Worm (Caenorhabditis elegans) whole organism, L4 larva: ENCODE data around the gene mec-7.

Experiments used
- F10B5.3 ChIP-seq: sonication (generic microtip); optimal IDR thresholded peaks from 2 replicates; lab custom pipeline; 2016; ENCODE audit warnings: mild to moderate bottlenecking, missing genetic modification characterization, missing compliant biosample characterization
- F26F4.8 ChIP-seq: fragments of 200-800 bp; sonication (Bioruptor generic); conservative IDR thresholded peaks from 2 replicates; pipeline ENCODE4 v1.3.6; 2022; ENCODE audit warnings: missing genetic modification characterization, missing compliant biosample characterization
- T26A8.4 ChIP-seq: fragments of 200-800 bp; sonication (Bioruptor generic); IDR thresholded peaks from 2 replicates; pipeline ENCODE4 v1.3.6; 2022; ENCODE audit warnings: missing genetic modification characterization, missing compliant biosample characterization
- Y5F2A.4 ChIP-seq: fragments of 200-800 bp; sonication (Bioruptor generic); optimal IDR thresholded peaks from 2 replicates; lab custom pipeline; 2018; ENCODE audit warnings: mild to moderate bottlenecking, missing genetic modification characterization, missing compliant biosample characterization
- ZK546.5 ChIP-seq, 2 experiments: sonication (generic microtip); optimal IDR thresholded peaks; 2 replicates each; lab custom pipeline; 2017; ENCODE audit warnings: missing biosample characterization in 2 of 2, missing genetic modification characterization in 2 of 2
- ama-1 ChIP-seq: fragments of 150-350 bp; optimal IDR thresholded peaks from 2 replicates; lab custom pipeline; 2014; ENCODE audit warnings: inconsistent platforms, mixed read lengths
- attf-4 ChIP-seq: sonication (generic microtip); optimal IDR thresholded peaks from 3 replicates; lab custom pipeline; 2017; ENCODE audit warnings: missing biosample characterization, missing genetic modification characterization
- ceh-62 ChIP-seq: sonication (generic microtip); optimal IDR thresholded peaks from 2 replicates; lab custom pipeline; 2017; ENCODE audit warnings: missing biosample characterization, missing genetic modification characterization
- ceh-82 ChIP-seq: sonication (generic microtip); optimal IDR thresholded peaks from 2 replicates; lab custom pipeline; 2017; ENCODE audit warnings: missing biosample characterization, missing genetic modification characterization
- cey-2 ChIP-seq: sonication (generic microtip); optimal IDR thresholded peaks from 3 replicates; lab custom pipeline; 2017; ENCODE audit warnings: missing genetic modification characterization, mild to moderate bottlenecking, missing compliant biosample characterization, antibody characterized with exemption, borderline replicate concordance; ENCODE audit not compliant: insufficient read depth
- ctbp-1 ChIP-seq: fragments of 200-800 bp; sonication (Bioruptor generic); IDR thresholded peaks from 2 replicates; pipeline ENCODE4 v1.3.6; 2022; ENCODE audit warnings: missing genetic modification reagents, missing genetic modification characterization, missing compliant biosample characterization
- daf-12 ChIP-seq: fragments of 150-350 bp; optimal IDR thresholded peaks from 2 replicates; lab custom pipeline; 2014; ENCODE audit warnings: missing biosample characterization, missing genetic modification reagents, missing genetic modification characterization
- daf-16 ChIP-seq, 3 experiments: sonication (generic microtip); optimal IDR thresholded peaks; 2 replicates each; lab custom pipeline; 2016 to 2017; ENCODE audit warnings: missing genetic modification characterization in 3 of 3, missing genetic modification reagents in 3 of 3, mild to moderate bottlenecking in 2 of 3, missing compliant biosample characterization in 2 of 3, missing biosample characterization in 1 of 3, moderate library complexity in 1 of 3
- daf-19 ChIP-seq: fragments of 200-800 bp; sonication (Bioruptor generic); conservative IDR thresholded peaks from 2 replicates; pipeline ENCODE4 v1.3.6; 2022; ENCODE audit warnings: missing genetic modification characterization, missing compliant biosample characterization
- daf-8 ChIP-seq: fragments of 200-800 bp; sonication (Bioruptor generic); IDR thresholded peaks from 2 replicates; pipeline ENCODE4 v1.3.6; 2022; ENCODE audit warnings: missing genetic modification characterization, missing compliant biosample characterization
- dmd-6 ChIP-seq: fragments of 200-800 bp; sonication (Bioruptor generic); IDR thresholded peaks from 2 replicates; pipeline ENCODE4 v1.3.6; 2022; ENCODE audit warnings: missing genetic modification reagents, missing genetic modification characterization, missing compliant biosample characterization
- dmd-8 ChIP-seq: fragments of 200-800 bp; sonication (Bioruptor generic); IDR thresholded peaks from 2 replicates; pipeline ENCODE4 v1.3.6; 2022; ENCODE audit warnings: missing genetic modification characterization, missing compliant biosample characterization
- dmd-9 ChIP-seq: fragments of 200-800 bp; sonication (Bioruptor generic); IDR thresholded peaks from 2 replicates; pipeline ENCODE4 v1.3.6; 2022; ENCODE audit warnings: missing genetic modification reagents, missing genetic modification characterization, missing compliant biosample characterization
- dpl-1 ChIP-seq: fragments of 150-350 bp; optimal IDR thresholded peaks from 2 replicates; lab custom pipeline; 2014; ENCODE audit warnings: missing biosample characterization, missing genetic modification reagents, missing genetic modification characterization
- egl-27 ChIP-seq: sonication (generic microtip); optimal IDR thresholded peaks from 3 replicates; lab custom pipeline; 2017; ENCODE audit warnings: missing biosample characterization, missing genetic modification reagents, missing genetic modification characterization
- hif-1 ChIP-seq, 2 experiments: sonication (generic microtip); optimal IDR thresholded peaks; 2 replicates each; lab custom pipeline; 2016 to 2017; ENCODE audit warnings: missing compliant biosample characterization in 2 of 2, missing genetic modification characterization in 2 of 2, missing genetic modification reagents in 2 of 2, missing genotype in 2 of 2, mild to moderate bottlenecking in 1 of 2
- hmg-1.1 ChIP-seq: fragments of 200-800 bp; sonication (Bioruptor generic); IDR thresholded peaks from 2 replicates; pipeline ENCODE4 v1.3.6; 2022; ENCODE audit warnings: missing genetic modification reagents, missing genetic modification characterization, missing compliant biosample characterization
- jun-1 ChIP-seq: fragments of 150-350 bp; optimal IDR thresholded peaks from 2 replicates; lab custom pipeline; 2014; ENCODE audit warnings: missing biosample characterization, missing genetic modification reagents, missing genetic modification characterization
- lin-13 ChIP-seq: fragments of 150-350 bp; optimal IDR thresholded peaks from 2 replicates; lab custom pipeline; 2014; ENCODE audit warnings: missing biosample characterization, missing genetic modification reagents, missing genetic modification characterization
- lin-29 ChIP-seq: fragments of 200-800 bp; sonication (Bioruptor generic); IDR thresholded peaks from 2 replicates; pipeline ENCODE4 v1.3.6; 2022; ENCODE audit warnings: missing genetic modification reagents, missing genetic modification characterization, missing compliant biosample characterization
- lsy-2 ChIP-seq, 2 experiments: fragments of 150-350 bp in 1 of 2; sonication (generic microtip) in 1 of 2; optimal IDR thresholded peaks; 2 replicates each; lab custom pipeline; 2014 to 2017; ENCODE audit warnings: missing biosample characterization in 2 of 2, missing genetic modification characterization in 2 of 2
- madf-5 ChIP-seq, 2 experiments: fragments of 200-800 bp; sonication (Bioruptor generic); IDR thresholded peaks; 2 replicates each; pipeline ENCODE4 v1.3.6; 2022; ENCODE audit warnings: missing compliant biosample characterization in 2 of 2, missing genetic modification characterization in 2 of 2
- madf-9 ChIP-seq: fragments of 200-800 bp; sonication (Bioruptor generic); conservative IDR thresholded peaks from 2 replicates; pipeline ENCODE4 v1.3.6; 2022; ENCODE audit warnings: missing genetic modification reagents, missing genetic modification characterization, missing compliant biosample characterization
- mdl-1 ChIP-seq, 2 experiments: fragments of 150-350 bp in 1 of 2; sonication (generic microtip) in 1 of 2; optimal IDR thresholded peaks; 2 replicates each; lab custom pipeline; 2014 to 2017; ENCODE audit warnings: missing biosample characterization in 2 of 2, missing genetic modification characterization in 2 of 2
- mep-1 ChIP-seq: fragments of 150-350 bp; sonication (generic microtip); optimal IDR thresholded peaks from 3 replicates; lab custom pipeline; 2014; ENCODE audit warnings: missing biosample characterization, missing genetic modification characterization
- mxl-3 ChIP-seq: fragments of 200-800 bp; sonication (Bioruptor generic); optimal IDR thresholded peaks from 2 replicates; lab custom pipeline; 2018; ENCODE audit warnings: mild to moderate bottlenecking, missing genetic modification characterization, missing compliant biosample characterization
- nhr-10 ChIP-seq: fragments of 150-350 bp; optimal IDR thresholded peaks from 2 replicates; lab custom pipeline; 2014; ENCODE audit warnings: missing biosample characterization, missing genetic modification characterization
- nhr-102 ChIP-seq: sonication (generic microtip); optimal IDR thresholded peaks from 2 replicates; lab custom pipeline; 2016; ENCODE audit warnings: mild to moderate bottlenecking, missing genetic modification characterization, moderate library complexity, missing compliant biosample characterization
- nhr-11 ChIP-seq: fragments of 150-350 bp; optimal IDR thresholded peaks from 2 replicates; lab custom pipeline; 2014; ENCODE audit warnings: missing biosample characterization, missing genetic modification characterization
- nhr-111 ChIP-seq: fragments of 200-800 bp; sonication (Bioruptor generic); optimal IDR thresholded peaks from 2 replicates; lab custom pipeline; 2018; ENCODE audit warnings: mild to moderate bottlenecking, missing genetic modification characterization, missing compliant biosample characterization
- nhr-28 ChIP-seq: fragments of 150-350 bp; optimal IDR thresholded peaks from 2 replicates; lab custom pipeline; 2014; ENCODE audit warnings: missing biosample characterization, missing genetic modification characterization
- nhr-42 ChIP-seq: fragments of 200-800 bp; sonication (Bioruptor generic); IDR thresholded peaks from 2 replicates; pipeline ENCODE4 v1.3.6; 2022; ENCODE audit warnings: missing genetic modification characterization, missing compliant biosample characterization
- nhr-6 ChIP-seq: fragments of 150-350 bp; optimal IDR thresholded peaks from 2 replicates; lab custom pipeline; 2014; ENCODE audit warnings: missing biosample characterization, missing genetic modification characterization
- nhr-77 ChIP-seq: fragments of 150-350 bp; optimal IDR thresholded peaks from 2 replicates; lab custom pipeline; 2014; ENCODE audit warnings: missing biosample characterization, missing genetic modification characterization
- pqm-1 ChIP-seq: sonication (generic microtip); optimal IDR thresholded peaks from 2 replicates; lab custom pipeline; 2017; ENCODE audit warnings: missing biosample characterization, missing genetic modification characterization
- rbr-2 ChIP-seq: sonication (generic microtip); optimal IDR thresholded peaks from 2 replicates; lab custom pipeline; 2016; ENCODE audit warnings: missing genotype, missing genetic modification characterization, missing compliant biosample characterization
- saeg-2 ChIP-seq: fragments of 200-800 bp; sonication (Bioruptor generic); IDR thresholded peaks from 2 replicates; pipeline ENCODE4 v1.3.6; 2022; ENCODE audit warnings: missing genetic modification reagents, missing genetic modification characterization, missing compliant biosample characterization
- sdz-12 ChIP-seq: fragments of 200-800 bp; sonication (Bioruptor generic); optimal IDR thresholded peaks from 2 replicates; lab custom pipeline; 2018; ENCODE audit warnings: mild to moderate bottlenecking, missing genetic modification characterization, missing compliant biosample characterization
- skn-1 ChIP-seq: fragments of 150-350 bp; optimal IDR thresholded peaks from 2 replicates; lab custom pipeline; 2014; ENCODE audit warnings: missing biosample characterization, missing genetic modification characterization
- snpc-4 ChIP-seq: fragments of 150-350 bp; optimal IDR thresholded peaks from 2 replicates; lab custom pipeline; 2014; ENCODE audit warnings: missing biosample characterization, missing genetic modification characterization
- spr-1 ChIP-seq: sonication (generic microtip); optimal IDR thresholded peaks from 2 replicates; lab custom pipeline; 2016; ENCODE audit warnings: mild to moderate bottlenecking, missing genetic modification characterization, missing compliant biosample characterization
- spr-3 ChIP-seq: fragments of 200-800 bp; sonication (Bioruptor generic); optimal IDR thresholded peaks from 2 replicates; lab custom pipeline; 2018; ENCODE audit warnings: mild to moderate bottlenecking, missing genetic modification characterization, missing compliant biosample characterization
- tag-97 ChIP-seq: fragments of 200-800 bp; sonication (Bioruptor generic); IDR thresholded peaks from 2 replicates; pipeline ENCODE4 v1.3.6; 2022; ENCODE audit warnings: missing genetic modification characterization, missing compliant biosample characterization
- unc-62 ChIP-seq, 3 experiments: fragments of 150-350 bp in 1 of 3; sonication (generic microtip); optimal IDR thresholded peaks in 2 of 3; peaks in 1 of 3; 1 replicate in 1 of 3; 2 replicates in 2 of 3; lab custom pipeline; 2014 to 2017; ENCODE audit warnings: missing biosample characterization in 3 of 3, missing genetic modification characterization in 3 of 3, missing genetic modification reagents in 3 of 3, missing genotype in 1 of 3
- vab-7 ChIP-seq: fragments of 200-800 bp; sonication (Bioruptor generic); IDR thresholded peaks from 2 replicates; pipeline ENCODE4 v1.3.6; 2022; ENCODE audit warnings: missing genetic modification reagents, missing genetic modification characterization, missing compliant biosample characterization
- zfp-2 ChIP-seq: sonication (generic microtip); optimal IDR thresholded peaks from 2 replicates; lab custom pipeline; 2016; ENCODE audit warnings: mild to moderate bottlenecking, missing genetic modification characterization, missing compliant biosample characterization
- ztf-7 ChIP-seq: fragments of 150-350 bp; optimal IDR thresholded peaks from 2 replicates; lab custom pipeline; 2014; ENCODE audit warnings: missing biosample characterization, missing genetic modification characterization

mec-7 gene

DNA sequence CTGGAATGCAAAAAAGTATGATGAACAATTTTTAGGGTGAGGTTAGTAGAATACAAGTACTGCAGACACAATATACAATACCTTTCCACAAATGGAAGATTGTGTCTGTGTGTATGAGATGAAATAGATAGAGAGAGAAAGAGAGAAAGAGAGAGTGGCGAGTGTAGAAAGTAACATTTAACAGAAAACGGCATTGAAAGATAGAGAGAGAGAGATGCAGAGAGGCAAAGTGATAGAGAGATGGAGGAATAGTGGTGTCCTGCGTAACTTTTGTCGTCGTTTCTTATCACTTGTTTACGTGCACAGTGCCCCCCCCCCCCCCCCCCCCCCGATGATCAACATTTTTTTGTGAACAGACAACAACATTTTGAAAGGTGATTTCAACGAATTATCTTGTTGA, 38.3 kb upstream of the mec-7 start (continued):
- TF ChIP-seq attf-4 (no peak), Y5F2A.4 (no peak), nhr-102 (tag; lab: Kevin White, UChicago) (no peak), tag-97 (GFP tag; lab: Robert Waterston, UW) (no peak), dmd-8 (GFP tag; lab: Robert Waterston, UW) (no peak), mep-1 (tag; lab: Kevin White, UChicago) (peak; percentile 60), lin-13 (GFP tag; lab: Kevin White, UChicago) (no peak), pqm-1 (peak; percentile 50), hif-1 (tag; optimal IDR thresholded peaks at IDR 0.05; lab: Kevin White, UChicago) (peak in 1 of 2 experiments; percentile 26), snpc-4 (tag; lab: Kevin White, UChicago) (no peak), madf-9 (GFP tag; lab: Robert Waterston, UW) (no peak), ama-1 (no peak), daf-12 (tag; lab: Kevin White, UChicago) (no peak), sdz-12 (GFP tag; lab: Kevin White, UChicago) (no peak), madf-5 (GFP tag; IDR thresholded peaks at IDR 0.05; lab: Robert Waterston, UW) (no peak), hmg-1.1 (GFP tag; lab: Robert Waterston, UW) (peak; percentile 56), cey-2 (tag; lab: Kevin White, UChicago) (no peak), nhr-111 (GFP tag; lab: Kevin White, UChicago) (no peak), nhr-11 (tag; lab: Kevin White, UChicago) (no peak), nhr-42 (GFP tag; lab: Robert Waterston, UW) (no peak), spr-1 (tag; lab: Kevin White, UChicago) (no peak), F26F4.8 (GFP tag; lab: Robert Waterston, UW) (no peak), lin-29 (GFP tag; lab: Robert Waterston, UW) (no peak), dmd-6 (GFP tag; lab: Robert Waterston, UW) (peak; percentile 76), ztf-7 (tag; lab: Kevin White, UChicago) (peak; percentile 21), lsy-2 (tag; optimal IDR thresholded peaks at IDR 0.05; lab: Kevin White, UChicago) (peak in 1 of 2 experiments; percentile 56), T26A8.4 (GFP tag; lab: Robert Waterston, UW) (no peak), dmd-9 (GFP tag; lab: Robert Waterston, UW) (no peak), vab-7 (no peak), jun-1 (tag; lab: Kevin White, UChicago) (no peak), ZK546.5 (tag; optimal IDR thresholded peaks at IDR 0.05; lab: Kevin White, UChicago) (no peak), unc-62 (GFP tag; optimal IDR thresholded peaks at IDR 0.05 in 1 of 2; lab: Kevin White, UChicago) (peak in 1 of 2 experiments; percentile 75), unc-62 (tag; optimal IDR thresholded peaks at IDR 0.05; lab: Kevin White, UChicago) (no peak), mdl-1 (tag; optimal IDR thresholded peaks at IDR 0.05; lab: Kevin White, UChicago) (peak in 1 of 2 experiments; percentile 51), F10B5.3 (tag; lab: Kevin White, UChicago) (no peak), daf-8 (GFP tag; lab: Robert Waterston, UW) (no peak), ceh-62 (tag; lab: Kevin White, UChicago) (no peak), nhr-6 (tag; lab: Kevin White, UChicago) (peak; percentile 65), ceh-82 (no peak), skn-1 (tag; lab: Kevin White, UChicago) (no peak), spr-3 (no peak), dpl-1 (GFP tag; lab: Kevin White, UChicago) (no peak), nhr-28 (peak; percentile 89), nhr-77 (tag; lab: Kevin White, UChicago) (no peak), nhr-10 (tag; lab: Kevin White, UChicago) (peak; percentile 24), ctbp-1 (GFP tag; lab: Robert Waterston, UW) (no peak), mxl-3 (GFP tag; lab: Kevin White, UChicago) (peak; percentile 22), daf-16 (GFP tag; optimal IDR thresholded peaks at IDR 0.05; lab: Kevin White, UChicago) (no peak), daf-16 (tag; optimal IDR thresholded peaks at IDR 0.05; lab: Kevin White, UChicago) (peak; percentile 74), saeg-2 (GFP tag; lab: Robert Waterston, UW) (no peak), egl-27 (tag; lab: Kevin White, UChicago) (no peak), zfp-2 (tag; lab: Kevin White, UChicago) (no peak), daf-19 (no peak), rbr-2 (tag; lab: Kevin White, UChicago) (no peak)
